Worm (Caenorhabditis elegans) whole organism, L1 larva: ENCODE results near the gene spcs-2.

ENCODE experiments used
- C34B4.2 ChIP-seq: sonication (generic microtip); optimal IDR thresholded peaks from 2 replicates; lab custom pipeline; 2017; ENCODE audit warnings: mild to moderate bottlenecking, missing genetic modification characterization, missing compliant biosample characterization
- F16B12.6 ChIP-seq: fragments of 150-350 bp; optimal IDR thresholded peaks from 2 replicates; lab custom pipeline; 2014; ENCODE audit warnings: missing biosample characterization, missing genetic modification characterization
- aha-1 ChIP-seq: fragments of 150-350 bp; optimal IDR thresholded peaks from 2 replicates; lab custom pipeline; 2014; ENCODE audit warnings: missing biosample characterization, missing genetic modification characterization
- aly-2 ChIP-seq: fragments of 150-350 bp; optimal IDR thresholded peaks from 2 replicates; lab custom pipeline; 2014; ENCODE audit warnings: missing biosample characterization, missing genetic modification characterization
- ama-1 ChIP-seq: fragments of 150-350 bp; optimal IDR thresholded peaks from 2 replicates; lab custom pipeline; 2014
- blmp-1 ChIP-seq: fragments of 150-350 bp; optimal IDR thresholded peaks from 2 replicates; lab custom pipeline; 2014; ENCODE audit warnings: missing biosample characterization, missing genetic modification characterization
- ceh-63 ChIP-seq: fragments of 200-800 bp; sonication (Bioruptor generic); optimal IDR thresholded peaks from 2 replicates; lab custom pipeline; 2018; ENCODE audit warnings: mild to moderate bottlenecking, missing genetic modification characterization, missing compliant biosample characterization
- ceh-8 ChIP-seq: fragments of 200-800 bp; sonication (Bioruptor generic); optimal IDR thresholded peaks from 2 replicates; lab custom pipeline; 2018; ENCODE audit warnings: mild to moderate bottlenecking, missing genetic modification characterization, moderate library complexity, missing compliant biosample characterization
- dpl-1 ChIP-seq, 3 experiments: fragments of 150-350 bp in 2 of 3; sonication (generic microtip) in 1 of 3; optimal IDR thresholded peaks; 2 replicates each; lab custom pipeline; 2014 to 2017; ENCODE audit warnings: missing biosample characterization in 3 of 3, missing genetic modification characterization in 3 of 3, missing genetic modification reagents in 3 of 3
- dsc-1 ChIP-seq: sonication (generic microtip); optimal IDR thresholded peaks from 2 replicates; lab custom pipeline; 2016; ENCODE audit warnings: mild to moderate bottlenecking, missing genetic modification characterization, missing compliant biosample characterization
- efl-1 ChIP-seq, 4 experiments: fragments of 150-350 bp; optimal IDR thresholded peaks in 3 of 4; peaks in 1 of 4; 1 replicate in 1 of 4; 2 replicates in 3 of 4; lab custom pipeline; 2014; ENCODE audit warnings: missing biosample characterization in 2 of 4, missing genetic modification characterization in 2 of 4, missing genetic modification reagents in 2 of 4
- efl-3 ChIP-seq: fragments of 200-800 bp; sonication (Bioruptor generic); optimal IDR thresholded peaks from 2 replicates; lab custom pipeline; 2018; ENCODE audit warnings: mild to moderate bottlenecking, missing genetic modification characterization, missing compliant biosample characterization
- egl-13 ChIP-seq: sonication (generic microtip); optimal IDR thresholded peaks from 2 replicates; lab custom pipeline; 2016; ENCODE audit warnings: missing genotype, missing genetic modification reagents, missing genetic modification characterization, missing compliant biosample characterization
- egl-27 ChIP-seq, 2 experiments: fragments of 150-350 bp in 1 of 2; sonication (generic microtip); optimal IDR thresholded peaks; 3 replicates each; lab custom pipeline; 2017 to 2018; ENCODE audit warnings: missing biosample characterization in 2 of 2, missing genetic modification characterization in 2 of 2, missing genetic modification reagents in 2 of 2
- fkh-10 ChIP-seq: sonication (generic microtip); optimal IDR thresholded peaks from 2 replicates; lab custom pipeline; 2017; ENCODE audit warnings: missing biosample characterization, missing genetic modification reagents, missing genetic modification characterization
- hlh-17 ChIP-seq: fragments of 200-800 bp; sonication (Bioruptor generic); optimal IDR thresholded peaks from 2 replicates; lab custom pipeline; 2018; ENCODE audit warnings: missing genetic modification characterization, mild to moderate bottlenecking, missing compliant biosample characterization, moderate library complexity, borderline replicate concordance
- hlh-4 ChIP-seq: sonication (generic microtip); optimal IDR thresholded peaks from 2 replicates; lab custom pipeline; 2016; ENCODE audit warnings: mild to moderate bottlenecking, missing genetic modification characterization, missing compliant biosample characterization
- hpl-2 ChIP-seq: fragments of 150-350 bp; optimal IDR thresholded peaks from 2 replicates; lab custom pipeline; 2014; ENCODE audit warnings: missing biosample characterization, missing genetic modification reagents, missing genetic modification characterization
- irx-1 ChIP-seq: sonication (generic microtip); optimal IDR thresholded peaks from 2 replicates; lab custom pipeline; 2016; ENCODE audit warnings: missing genetic modification characterization, missing compliant biosample characterization
- jun-1 ChIP-seq: fragments of 150-350 bp; optimal IDR thresholded peaks from 2 replicates; lab custom pipeline; 2014; ENCODE audit warnings: missing biosample characterization, missing genetic modification reagents, missing genetic modification characterization
- lin-13 ChIP-seq: fragments of 150-350 bp; optimal IDR thresholded peaks from 2 replicates; lab custom pipeline; 2014; ENCODE audit warnings: missing biosample characterization, missing genetic modification reagents, missing genetic modification characterization
- lin-14 ChIP-seq: fragments of 200-800 bp; sonication (Bioruptor generic); optimal IDR thresholded peaks from 2 replicates; lab custom pipeline; 2018; ENCODE audit warnings: mild to moderate bottlenecking, missing genetic modification characterization, moderate library complexity, missing compliant biosample characterization
- lin-35 ChIP-seq, 2 experiments: fragments of 150-350 bp; optimal IDR thresholded peaks; 2 replicates each; lab custom pipeline; 2014; ENCODE audit warnings: missing biosample characterization in 2 of 2, missing genetic modification characterization in 2 of 2, missing genetic modification reagents in 2 of 2
- lin-39 ChIP-seq: fragments of 150-350 bp; optimal IDR thresholded peaks from 2 replicates; lab custom pipeline; 2014; ENCODE audit warnings: missing biosample characterization, missing genetic modification reagents, missing genetic modification characterization
- lir-3 ChIP-seq: sonication (generic microtip); optimal IDR thresholded peaks from 2 replicates; lab custom pipeline; 2016; ENCODE audit warnings: mild to moderate bottlenecking, missing genetic modification characterization, moderate library complexity, missing compliant biosample characterization; ENCODE audit not compliant: poor library complexity
- mab-9 ChIP-seq: fragments of 200-800 bp; sonication (Bioruptor generic); IDR thresholded peaks from 2 replicates; pipeline ENCODE4 v1.3.6; 2022; ENCODE audit warnings: missing genetic modification reagents, missing genetic modification characterization, missing compliant biosample characterization
- mdl-1 ChIP-seq, 2 experiments: fragments of 150-350 bp; optimal IDR thresholded peaks; 2 replicates each; lab custom pipeline; 2014 to 2017; ENCODE audit warnings: missing biosample characterization in 2 of 2, missing genetic modification characterization in 2 of 2, inconsistent platforms in 1 of 2
- mep-1 ChIP-seq: fragments of 150-350 bp; optimal IDR thresholded peaks from 2 replicates; lab custom pipeline; 2014; ENCODE audit warnings: missing biosample characterization, missing genetic modification characterization
- nhr-12 ChIP-seq: sonication (generic microtip); optimal IDR thresholded peaks from 2 replicates; lab custom pipeline; 2017; ENCODE audit warnings: missing biosample characterization, missing genetic modification characterization
- nhr-19 ChIP-seq: fragments of 200-800 bp; sonication (Bioruptor generic); conservative IDR thresholded peaks from 2 replicates; pipeline ENCODE4 v1.3.6; 2022; ENCODE audit warnings: missing genetic modification characterization, missing compliant biosample characterization
- nhr-47 ChIP-seq: sonication (generic microtip); optimal IDR thresholded peaks from 2 replicates; lab custom pipeline; 2016; ENCODE audit warnings: mild to moderate bottlenecking, missing genetic modification characterization, moderate library complexity, missing compliant biosample characterization
- nhr-71 ChIP-seq: sonication (generic microtip); optimal IDR thresholded peaks from 2 replicates; lab custom pipeline; 2016; ENCODE audit warnings: mild to moderate bottlenecking, missing genetic modification characterization, moderate library complexity, missing compliant biosample characterization
- nhr-76 ChIP-seq: sonication (generic microtip); optimal IDR thresholded peaks from 2 replicates; lab custom pipeline; 2017; ENCODE audit warnings: missing biosample characterization, missing genetic modification characterization
- nhr-77 ChIP-seq: fragments of 150-350 bp; optimal IDR thresholded peaks from 2 replicates; lab custom pipeline; 2014; ENCODE audit warnings: missing biosample characterization, missing genetic modification characterization
- nhr-85 ChIP-seq: sonication (generic microtip); peaks from one replicate; lab custom pipeline; 2016; ENCODE audit warnings: missing genetic modification characterization, inconsistent platforms, missing compliant biosample characterization
- nhr-90 ChIP-seq: sonication (generic microtip); optimal IDR thresholded peaks from 2 replicates; lab custom pipeline; 2016; ENCODE audit warnings: mild to moderate bottlenecking, missing genetic modification characterization, missing compliant biosample characterization; ENCODE audit not compliant: poor library complexity
- pax-3 ChIP-seq: fragments of 200-800 bp; sonication (Bioruptor generic); optimal IDR thresholded peaks from 2 replicates; lab custom pipeline; 2018; ENCODE audit warnings: mild to moderate bottlenecking, missing genetic modification characterization, moderate library complexity, missing compliant biosample characterization
- pqm-1 ChIP-seq: sonication (generic microtip); optimal IDR thresholded peaks from 3 replicates; lab custom pipeline; 2017; ENCODE audit warnings: missing biosample characterization, missing genetic modification characterization
- skn-1 ChIP-seq: fragments of 150-350 bp; optimal IDR thresholded peaks from 2 replicates; lab custom pipeline; 2014; ENCODE audit warnings: missing biosample characterization, missing genetic modification characterization
- snpc-4 ChIP-seq: fragments of 150-350 bp; optimal IDR thresholded peaks from 2 replicates; lab custom pipeline; 2014; ENCODE audit warnings: missing biosample characterization, missing genetic modification characterization
- sox-4 ChIP-seq: sonication (generic microtip); optimal IDR thresholded peaks from 2 replicates; lab custom pipeline; 2016; ENCODE audit warnings: missing genetic modification characterization, missing compliant biosample characterization
- swsn-7 ChIP-seq: sonication (generic microtip); optimal IDR thresholded peaks from 2 replicates; lab custom pipeline; 2016; ENCODE audit warnings: missing genetic modification characterization, missing compliant biosample characterization
- tbx-2 ChIP-seq: sonication (generic microtip); optimal IDR thresholded peaks from 2 replicates; lab custom pipeline; 2016; ENCODE audit warnings: missing genetic modification characterization, missing compliant biosample characterization
- tlp-1 ChIP-seq: fragments of 150-350 bp; optimal IDR thresholded peaks from 2 replicates; lab custom pipeline; 2014; ENCODE audit warnings: missing biosample characterization, missing genetic modification characterization
- unc-62 ChIP-seq: fragments of 150-350 bp; optimal IDR thresholded peaks from 2 replicates; lab custom pipeline; 2014; ENCODE audit warnings: missing biosample characterization, missing genetic modification reagents, missing genetic modification characterization
- unc-86 ChIP-seq: sonication (generic microtip); optimal IDR thresholded peaks from 2 replicates; lab custom pipeline; 2016; ENCODE audit warnings: missing genetic modification characterization, missing compliant biosample characterization
- unc-98 ChIP-seq: fragments of 200-800 bp; sonication (Bioruptor generic); IDR thresholded peaks from 2 replicates; pipeline ENCODE4 v1.3.6; 2022; ENCODE audit warnings: missing genetic modification characterization, missing compliant biosample characterization
- zag-1 ChIP-seq: fragments of 150-350 bp; optimal IDR thresholded peaks from 2 replicates; lab custom pipeline; 2014; ENCODE audit warnings: missing biosample characterization, missing genetic modification characterization
- zip-4 ChIP-seq: fragments of 200-800 bp; sonication (Bioruptor generic); optimal IDR thresholded peaks from 2 replicates; lab custom pipeline; 2018; ENCODE audit warnings: mild to moderate bottlenecking, missing genetic modification characterization, moderate library complexity, missing compliant biosample characterization
- ztf-4 ChIP-seq: fragments of 150-350 bp; optimal IDR thresholded peaks from 2 replicates; lab custom pipeline; 2014; ENCODE audit warnings: missing biosample characterization, missing genetic modification characterization

The spcs-2 gene

ce11 chrIII:12848173-12848572 is 26.7 kb upstream of the spcs-2 start:
- TF ChIP-seq snpc-4 (tag; lab: Kevin White, UChicago): peak; percentile 19

ce11 chrIII:12848981-12849589 is 25.7 kb upstream of the spcs-2 start:
- TF ChIP-seq zip-4 (GFP tag; lab: Kevin White, UChicago) (no peak), hpl-2 (no peak), F16B12.6 (no peak), lir-3 (no peak), dsc-1 (tag; lab: Kevin White, UChicago) (no peak), nhr-47 (tag; lab: Kevin White, UChicago) (no peak), nhr-76 (tag; lab: Kevin White, UChicago) (no peak), blmp-1 (tag; lab: Kevin White, UChicago) (peak; percentile 97), zag-1 (no peak), lin-13 (peak; percentile 20), nhr-90 (tag; lab: Kevin White, UChicago) (peak; percentile 34), dpl-1 (GFP tag; optimal IDR thresholded peaks at IDR 0.05; lab: Kevin White, UChicago) (peak in 1 of 3 experiments; percentile 18), ceh-8 (no peak), pqm-1 (tag; lab: Kevin White, UChicago) (no peak), skn-1 (tag; lab: Kevin White, UChicago) (no peak), pax-3 (no peak), nhr-85 (peak; percentile 97), nhr-19 (GFP tag; lab: Robert Waterston, UW) (peak; percentile 9; the same call in 1 of the 2 replicates), swsn-7 (tag; lab: Kevin White, UChicago) (no peak), hlh-17 (GFP tag; lab: Kevin White, UChicago) (no peak), efl-1 (optimal IDR thresholded peaks at IDR 0.05; lab: Kevin White, UChicago) (no peak), efl-1 (GFP tag; optimal IDR thresholded peaks at IDR 0.05 in 1 of 2; lab: Kevin White, UChicago) (no peak), mep-1 (tag; lab: Kevin White, UChicago) (peak; percentile 26), aly-2 (no peak), nhr-12 (tag; lab: Kevin White, UChicago) (no peak), lin-35 (GFP tag; optimal IDR thresholded peaks at IDR 0.05; lab: Kevin White, UChicago) (peak in 1 of 2 experiments; percentile 49), mab-9 (GFP tag; lab: Robert Waterston, UW) (no peak), lin-14 (GFP tag; lab: Kevin White, UChicago) (peak; percentile 84), ztf-4 (tag; lab: Kevin White, UChicago) (no peak), jun-1 (tag; lab: Kevin White, UChicago) (no peak), aha-1 (no peak), tbx-2 (tag; lab: Kevin White, UChicago) (peak; percentile 60), efl-3 (GFP tag; lab: Kevin White, UChicago) (no peak), ama-1 (lab: Kevin White, UChicago) (no peak), unc-98 (GFP tag; lab: Robert Waterston, UW) (no peak), tlp-1 (no peak), lin-39 (tag; lab: Kevin White, UChicago) (no peak), C34B4.2 (tag; lab: Kevin White, UChicago) (no peak), unc-86 (tag; lab: Kevin White, UChicago) (no peak), nhr-71 (peak; percentile 71), ceh-63 (GFP tag; lab: Kevin White, UChicago) (no peak), irx-1 (no peak), nhr-77 (tag; lab: Kevin White, UChicago) (no peak), egl-13 (no peak), egl-27 (tag; optimal IDR thresholded peaks at IDR 0.05; lab: Kevin White, UChicago) (peak in 1 of 2 experiments; percentile 36), hlh-4 (no peak), sox-4 (tag; lab: Kevin White, UChicago) (no peak), fkh-10 (no peak), mdl-1 (tag; optimal IDR thresholded peaks at IDR 0.05; lab: Kevin White, UChicago) (peak in 1 of 2 experiments; percentile 6), unc-62 (no peak)
